Fruit fly (Drosophila melanogaster): ENCODE results near the gene slp1.

DNA sequence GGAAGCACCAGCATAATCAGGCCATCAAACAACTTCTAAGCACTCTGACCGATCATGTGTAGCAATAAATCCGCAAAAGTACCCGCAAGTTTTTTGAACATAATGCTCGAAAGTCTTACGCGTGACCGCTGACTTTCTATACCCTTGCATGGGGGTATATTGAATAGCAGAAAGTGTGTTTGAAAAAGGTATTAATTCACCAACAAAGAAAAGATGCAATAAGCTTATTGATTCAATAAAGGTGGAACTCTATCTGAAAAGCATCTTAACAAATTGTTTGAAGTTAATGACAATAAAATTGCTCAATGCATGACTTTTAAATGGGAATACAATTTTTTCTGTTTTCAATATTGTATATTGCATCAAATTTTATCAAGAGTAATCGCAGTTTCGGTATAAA is 6.2 kb downstream of the slp1 start:
- no peak for TF ChIP-seq CG8478 (optimal IDR thresholded peaks at IDR 0.05)
- TF ChIP-seq CTCF (optimal IDR thresholded peaks at IDR 0.05) = no peak
